Worm (Caenorhabditis elegans) whole organism, midembryonic: ENCODE measurements around the gene srv-6.
"Not testable (repeated sequence)": the region's sequence is repeated elsewhere in the genome, so short reads cannot be mapped to it uniquely, and the experiment has no call there.

Experiments used
- T22C8.4 ChIP-seq: fragments of 200-800 bp; sonication (Bioruptor generic); IDR thresholded peaks from 2 replicates; pipeline ENCODE4 v1.3.6; 2022; ENCODE audit warnings: missing genetic modification characterization, missing compliant biosample characterization
- cog-1 ChIP-seq: sonication (generic microtip); optimal IDR thresholded peaks from 2 replicates; lab custom pipeline; 2016; ENCODE audit warnings: missing genetic modification characterization, missing compliant biosample characterization
- flt-1 ChIP-seq: fragments of 200-800 bp; sonication (Bioruptor generic); IDR thresholded peaks from 2 replicates; pipeline ENCODE4 v1.3.6; 2022; ENCODE audit warnings: missing genetic modification characterization, missing compliant biosample characterization
- klf-2 ChIP-seq: fragments of 200-800 bp; sonication (Bioruptor generic); conservative IDR thresholded peaks from 2 replicates; pipeline ENCODE4 v1.3.6; 2022; ENCODE audit warnings: missing genetic modification reagents, missing genetic modification characterization, missing compliant biosample characterization
- med-1 ChIP-seq: sonication (generic microtip); optimal IDR thresholded peaks from 2 replicates; lab custom pipeline; 2017; ENCODE audit warnings: missing genetic modification characterization, mild to moderate bottlenecking, missing compliant biosample characterization, antibody characterized with exemption, missing genetic modification reagents; ENCODE audit not compliant: insufficient read depth
- ref-1 ChIP-seq: fragments of 200-800 bp; sonication (Bioruptor generic); conservative IDR thresholded peaks from 2 replicates; pipeline ENCODE4 v1.3.6; 2022; ENCODE audit warnings: missing genetic modification reagents, missing genetic modification characterization, missing compliant biosample characterization
- tab-1 ChIP-seq: fragments of 200-800 bp; sonication (Bioruptor generic); IDR thresholded peaks from 2 replicates; pipeline ENCODE4 v1.3.6; 2022; ENCODE audit warnings: missing genetic modification characterization, missing compliant biosample characterization
- ztf-23 ChIP-seq: fragments of 200-800 bp; sonication (Bioruptor generic); IDR thresholded peaks from 2 replicates; pipeline ENCODE4 v1.3.6; 2022; ENCODE audit warnings: missing genetic modification reagents, missing genetic modification characterization, missing compliant biosample characterization
- ztf-29 ChIP-seq: fragments of 200-800 bp; sonication (Bioruptor generic); IDR thresholded peaks from 2 replicates; pipeline ENCODE4 v1.3.6; 2022; ENCODE audit warnings: missing genetic modification reagents, missing genetic modification characterization, missing compliant biosample characterization

The srv-6 gene

ce11 chrX:4256761-4257160 is at the start of gene srv-6:
Gene srv-6 (plus strand): TSS chrX:4257061.
- TF ChIP-seq flt-1 (GFP tag; lab: Robert Waterston, UW) (no peak), klf-2 (GFP tag; lab: Robert Waterston, UW) (no peak), tab-1 (GFP tag; lab: Robert Waterston, UW) (no peak), med-1 (GFP tag; lab: Kevin White, UChicago) (no peak), ztf-29 (GFP tag; lab: Robert Waterston, UW) (no peak), ztf-23 (no peak), ref-1 (GFP tag; lab: Robert Waterston, UW) (no peak), cog-1 (no peak), T22C8.4 (GFP tag; lab: Robert Waterston, UW) (no peak)

ce11 chrX:4207385-4207784 is 49.5 kb upstream of the srv-6 start, which contains the start of gene F20B6.9:
Gene F20B6.9 (minus strand): TSS chrX:4207485.
- not testable (repeated sequence) for TF ChIP-seq ref-1, ztf-29, flt-1 (GFP tag; lab: Robert Waterston, UW)

ce11 chrX:4208495-4208894 is 48.4 kb upstream of the srv-6 start:
- TF ChIP-seq cog-1: no peak

ce11 chrX:4209131-4209530 is 47.7 kb upstream of the srv-6 start:
- peak; percentile 92 for TF ChIP-seq ztf-23
- peak; percentile 100 for TF ChIP-seq T22C8.4 (GFP tag; lab: Robert Waterston, UW)
- TF ChIP-seq cog-1: peak; percentile 99
- peak; percentile 73; the same call in 1 of the 2 replicates for TF ChIP-seq tab-1 (GFP tag; lab: Robert Waterston, UW)
- TF ChIP-seq flt-1 (GFP tag; lab: Robert Waterston, UW): peak; percentile 91
- peak; percentile 76 for TF ChIP-seq med-1 (GFP tag; lab: Kevin White, UChicago)
- TF ChIP-seq klf-2 (GFP tag; lab: Robert Waterston, UW): peak; percentile 76
- peak; percentile 53; the same call in 1 of the 2 replicates for TF ChIP-seq ztf-29 (GFP tag; lab: Robert Waterston, UW)
- TF ChIP-seq ref-1 (GFP tag; lab: Robert Waterston, UW): no peak

- TF ChIP-seq klf-2 (GFP tag; lab: Robert Waterston, UW) (no peak), cog-1 (peak; percentile 21)
These were observed 42.2 kb upstream of the srv-6 start for ce11 chrX:4214643-4215042.

- TF ChIP-seq cog-1 (no peak), med-1 (GFP tag; lab: Kevin White, UChicago) (no peak), ztf-23 (no peak), ref-1 (GFP tag; lab: Robert Waterston, UW) (no peak), ztf-29 (GFP tag; lab: Robert Waterston, UW) (no peak), flt-1 (GFP tag; lab: Robert Waterston, UW) (no peak), klf-2 (GFP tag; lab: Robert Waterston, UW) (no peak), tab-1 (GFP tag; lab: Robert Waterston, UW) (no peak), T22C8.4 (GFP tag; lab: Robert Waterston, UW) (no peak)
These were observed 41.3 kb upstream of the srv-6 start for ce11 chrX:4215500-4216107.

ce11 chrX:4216894-4217293 is 40.0 kb upstream of the srv-6 start, which contains the start of the genes F20B6.10 and hpk-1:
Gene F20B6.10 (minus strand): TSS chrX:4217196.
Gene hpk-1 (minus strand): TSS chrX:4217290.
- no peak for TF ChIP-seq ztf-29 (GFP tag; lab: Robert Waterston, UW)
- no peak for TF ChIP-seq ztf-23
- TF ChIP-seq flt-1 (GFP tag; lab: Robert Waterston, UW): no peak
- TF ChIP-seq med-1 (GFP tag; lab: Kevin White, UChicago): no peak
- no peak for TF ChIP-seq tab-1 (GFP tag; lab: Robert Waterston, UW)

- TF ChIP-seq tab-1 (GFP tag; lab: Robert Waterston, UW): no peak
- no peak for TF ChIP-seq cog-1
- no peak for TF ChIP-seq flt-1 (GFP tag; lab: Robert Waterston, UW)
- TF ChIP-seq ztf-23: no peak
These were observed 38.7 kb upstream of the srv-6 start, which contains the start of gene W01H2.2 for ce11 chrX:4218174-4218573. Gene W01H2.2 (minus strand): TSS chrX:4218458.

- TF ChIP-seq flt-1 (GFP tag; lab: Robert Waterston, UW): no peak
- TF ChIP-seq T22C8.4 (GFP tag; lab: Robert Waterston, UW): no peak
- TF ChIP-seq cog-1: no peak
- no peak for TF ChIP-seq klf-2 (GFP tag; lab: Robert Waterston, UW)
- no peak for TF ChIP-seq ref-1 (GFP tag; lab: Robert Waterston, UW)
- no peak for TF ChIP-seq ztf-29 (GFP tag; lab: Robert Waterston, UW)
- TF ChIP-seq med-1 (GFP tag; lab: Kevin White, UChicago): no peak
- no peak for TF ChIP-seq ztf-23
- TF ChIP-seq tab-1 (GFP tag; lab: Robert Waterston, UW): no peak
These were observed 37.4 kb upstream of the srv-6 start for ce11 chrX:4219487-4219886.

ce11 chrX:4222200-4222599 is 34.7 kb upstream of the srv-6 start:
- 0 out of 2 replicates have a peak, but pooled peaks have one; percentile 17 for TF ChIP-seq flt-1 (GFP tag; lab: Robert Waterston, UW)
- no peak for TF ChIP-seq tab-1 (GFP tag; lab: Robert Waterston, UW)
- 0 out of 2 replicates have a peak, but pooled peaks have one; percentile 26 for TF ChIP-seq ztf-23
